Worm (Caenorhabditis elegans) whole organism, late embryonic: ENCODE results near the gene F46C5.1.

ENCODE experiments used
- C08G9.2 ChIP-seq: sonication (generic microtip); optimal IDR thresholded peaks from 2 replicates; lab custom pipeline; 2016; ENCODE audit warnings: mild to moderate bottlenecking, missing genetic modification characterization, moderate library complexity, missing compliant biosample characterization
- F13H6.1 ChIP-seq: sonication (generic microtip); optimal IDR thresholded peaks from 2 replicates; lab custom pipeline; 2016; ENCODE audit warnings: missing genetic modification characterization, missing compliant biosample characterization
- Y22D7AL.16 ChIP-seq: sonication (generic microtip); optimal IDR thresholded peaks from 2 replicates; lab custom pipeline; 2016; ENCODE audit warnings: missing genetic modification characterization, missing compliant biosample characterization
- ceh-22 ChIP-seq: sonication (generic microtip); optimal IDR thresholded peaks from 2 replicates; lab custom pipeline; 2017; ENCODE audit warnings: missing biosample characterization, missing genetic modification characterization
- ceh-24 ChIP-seq: sonication (generic microtip); optimal IDR thresholded peaks from 2 replicates; lab custom pipeline; 2016; ENCODE audit warnings: mild to moderate bottlenecking, missing genetic modification characterization, missing compliant biosample characterization
- ceh-30 ChIP-seq: fragments of 150-350 bp; optimal IDR thresholded peaks from 2 replicates; lab custom pipeline; 2014; ENCODE audit warnings: missing biosample characterization, missing genetic modification characterization
- ceh-31 ChIP-seq: sonication (generic microtip); optimal IDR thresholded peaks from 2 replicates; lab custom pipeline; 2016; ENCODE audit warnings: missing genetic modification characterization, missing compliant biosample characterization
- ceh-9 ChIP-seq: sonication (generic microtip); optimal IDR thresholded peaks from 2 replicates; lab custom pipeline; 2016; ENCODE audit warnings: mild to moderate bottlenecking, missing genetic modification characterization, inconsistent platforms, missing compliant biosample characterization
- ets-4 ChIP-seq: sonication (generic microtip); optimal IDR thresholded peaks from 2 replicates; lab custom pipeline; 2016; ENCODE audit warnings: missing genetic modification characterization, missing compliant biosample characterization
- fkh-10 ChIP-seq: fragments of 150-350 bp; optimal IDR thresholded peaks from 2 replicates; lab custom pipeline; 2014; ENCODE audit warnings: missing biosample characterization, missing genetic modification reagents, missing genetic modification characterization
- fkh-6 ChIP-seq: sonication (generic microtip); optimal IDR thresholded peaks from 2 replicates; lab custom pipeline; 2016; ENCODE audit warnings: missing genetic modification characterization, missing compliant biosample characterization
- gmeb-2 ChIP-seq: sonication (generic microtip); optimal IDR thresholded peaks from 2 replicates; lab custom pipeline; 2016; ENCODE audit warnings: missing genetic modification characterization, inconsistent platforms, missing compliant biosample characterization
- hlh-30 ChIP-seq: sonication (generic microtip); optimal IDR thresholded peaks from 2 replicates; lab custom pipeline; 2017; ENCODE audit warnings: antibody characterized with exemption, missing genetic modification characterization, missing compliant biosample characterization; ENCODE audit not compliant: insufficient read depth
- hlh-6 ChIP-seq: sonication (generic microtip); optimal IDR thresholded peaks from 2 replicates; lab custom pipeline; 2016; ENCODE audit warnings: missing genotype, missing genetic modification characterization, missing compliant biosample characterization
- hlh-8 ChIP-seq: sonication (generic microtip); optimal IDR thresholded peaks from 2 replicates; lab custom pipeline; 2016; ENCODE audit warnings: missing genotype, missing genetic modification characterization, missing compliant biosample characterization
- nhr-11 ChIP-seq: fragments of 150-350 bp; optimal IDR thresholded peaks from 2 replicates; lab custom pipeline; 2014; ENCODE audit warnings: missing biosample characterization, missing genetic modification characterization
- nhr-232 ChIP-seq: sonication (generic microtip); optimal IDR thresholded peaks from 2 replicates; lab custom pipeline; 2016; ENCODE audit warnings: missing genetic modification characterization, missing compliant biosample characterization
- npax-4 ChIP-seq: sonication (generic microtip); optimal IDR thresholded peaks from 2 replicates; lab custom pipeline; 2016; ENCODE audit warnings: missing genetic modification characterization, missing compliant biosample characterization
- pax-1 ChIP-seq: fragments of 150-350 bp; optimal IDR thresholded peaks from 2 replicates; lab custom pipeline; 2014; ENCODE audit warnings: missing biosample characterization, missing genetic modification characterization
- pha-2 ChIP-seq: sonication (generic microtip); optimal IDR thresholded peaks from 2 replicates; lab custom pipeline; 2017; ENCODE audit warnings: mild to moderate bottlenecking, missing genetic modification characterization, missing compliant biosample characterization
- pha-4 ChIP-seq: fragments of 150-350 bp; optimal IDR thresholded peaks from 2 replicates; lab custom pipeline; 2018; ENCODE audit warnings: missing biosample characterization, missing genetic modification reagents, missing genetic modification characterization
- ref-2 ChIP-seq: sonication (generic microtip); optimal IDR thresholded peaks from 2 replicates; lab custom pipeline; 2016; ENCODE audit warnings: missing genetic modification characterization, missing compliant biosample characterization
- rnt-1 ChIP-seq: sonication (generic microtip); optimal IDR thresholded peaks from 2 replicates; lab custom pipeline; 2016; ENCODE audit warnings: missing genetic modification characterization, missing compliant biosample characterization
- sdc-2 ChIP-seq: sonication (generic microtip); optimal IDR thresholded peaks from 2 replicates; lab custom pipeline; 2016; ENCODE audit warnings: missing genotype, missing genetic modification characterization, missing compliant biosample characterization
- sox-2 ChIP-seq: fragments of 200-800 bp; sonication (Bioruptor generic); IDR thresholded peaks from 2 replicates; pipeline ENCODE4 v1.3.6; 2022; ENCODE audit warnings: missing genetic modification reagents, missing genetic modification characterization, missing compliant biosample characterization
- sox-4 ChIP-seq: sonication (generic microtip); optimal IDR thresholded peaks from 2 replicates; lab custom pipeline; 2017; ENCODE audit warnings: mild to moderate bottlenecking, missing genetic modification characterization, inconsistent platforms, missing compliant biosample characterization
- tbx-7 ChIP-seq: sonication (generic microtip); optimal IDR thresholded peaks from 2 replicates; lab custom pipeline; 2016; ENCODE audit warnings: missing genotype, missing genetic modification characterization, missing compliant biosample characterization
- unc-3 ChIP-seq, 2 experiments: fragments of 200-800 bp in 1 of 2; sonication (Bioruptor generic) in 1 of 2; sonication (generic microtip) in 1 of 2; conservative IDR thresholded peaks in 1 of 2; optimal IDR thresholded peaks in 1 of 2; 2 replicates each; pipeline versions ENCODE4 v1.3.6 to Lab custom; 2016 to 2022; ENCODE audit warnings: missing compliant biosample characterization in 2 of 2, missing genetic modification characterization in 2 of 2, missing genetic modification reagents in 1 of 2
- unc-42 ChIP-seq: sonication (generic microtip); optimal IDR thresholded peaks from 2 replicates; lab custom pipeline; 2016; ENCODE audit warnings: missing genotype, missing genetic modification characterization, missing compliant biosample characterization
- unc-55 ChIP-seq: sonication (generic microtip); optimal IDR thresholded peaks from 2 replicates; lab custom pipeline; 2017; ENCODE audit warnings: missing biosample characterization, missing genetic modification reagents, missing genetic modification characterization
- unc-86 ChIP-seq: sonication (generic microtip); optimal IDR thresholded peaks from 2 replicates; lab custom pipeline; 2016; ENCODE audit warnings: missing genetic modification characterization, missing compliant biosample characterization
- ztf-16 ChIP-seq: sonication (generic microtip); optimal IDR thresholded peaks from 2 replicates; lab custom pipeline; 2017; ENCODE audit warnings: missing genetic modification characterization, missing compliant biosample characterization

The F46C5.1 gene

ce11 chrII:8835857-8836256 is 14.9 kb upstream of the F46C5.1 start, which contains the start of gene F46C5.4:
F46C5.4 (plus strand) TSS chrII:8836078.
- TF ChIP-seq npax-4 (tag; lab: Kevin White, UChicago) (no peak), hlh-6 (tag; lab: Kevin White, UChicago) (no peak), Y22D7AL.16 (no peak), ztf-16 (tag; lab: Kevin White, UChicago) (no peak), sox-4 (tag; lab: Kevin White, UChicago) (no peak), unc-42 (tag; lab: Kevin White, UChicago) (peak; percentile 58)

- TF ChIP-seq hlh-6 (tag; lab: Kevin White, UChicago), result no peak
- TF ChIP-seq gmeb-2 (tag; lab: Kevin White, UChicago), result no peak
- no peak for TF ChIP-seq fkh-10 (GFP tag; lab: Kevin White, UChicago)
- no peak for TF ChIP-seq pha-4 (tag; lab: Kevin White, UChicago)
- no peak for TF ChIP-seq ref-2
- no peak for TF ChIP-seq unc-55
- no peak for TF ChIP-seq ceh-22 (tag; lab: Kevin White, UChicago)
- no peak for TF ChIP-seq ceh-30
- TF ChIP-seq fkh-6 (tag; lab: Kevin White, UChicago), result no peak
- TF ChIP-seq nhr-232 (tag; lab: Kevin White, UChicago), result no peak
- no peak for TF ChIP-seq sox-2
- no peak for TF ChIP-seq unc-86 (tag; lab: Kevin White, UChicago)
- TF ChIP-seq tbx-7 (tag; lab: Kevin White, UChicago), result no peak
- no peak for TF ChIP-seq unc-3 (GFP tag; conservative IDR thresholded peaks at IDR 0.05; lab: Robert Waterston, UW)
- no peak for TF ChIP-seq unc-3 (tag; optimal IDR thresholded peaks at IDR 0.05; lab: Kevin White, UChicago)
- no peak for TF ChIP-seq hlh-30 (tag; lab: Kevin White, UChicago)
- no peak for TF ChIP-seq hlh-8 (tag; lab: Kevin White, UChicago)
- TF ChIP-seq F13H6.1 (tag; lab: Kevin White, UChicago), result no peak
- TF ChIP-seq rnt-1 (tag; lab: Kevin White, UChicago), result no peak
- no peak for TF ChIP-seq ceh-31 (tag; lab: Kevin White, UChicago)
- TF ChIP-seq, all 69 proteins: peak for 0
These were observed 12.0 kb upstream of the F46C5.1 start for ce11 chrII:8832941-8833340.

- TF ChIP-seq nhr-11 (tag; lab: Kevin White, UChicago), result no peak
- peak; percentile 63 for TF ChIP-seq unc-42 (tag; lab: Kevin White, UChicago)
These were observed 9.9 kb upstream of the F46C5.1 start for ce11 chrII:8830917-8831316.

- no peak for TF ChIP-seq ceh-31 (tag; lab: Kevin White, UChicago)
- TF ChIP-seq nhr-11 (tag; lab: Kevin White, UChicago), result no peak
- TF ChIP-seq ets-4 (tag; lab: Kevin White, UChicago), result no peak
- TF ChIP-seq ceh-24 (tag; lab: Kevin White, UChicago), result no peak
- TF ChIP-seq tbx-7 (tag; lab: Kevin White, UChicago), result no peak
- no peak for TF ChIP-seq pha-2 (tag; lab: Kevin White, UChicago)
- no peak for TF ChIP-seq sdc-2 (tag; lab: Kevin White, UChicago)
- no peak for TF ChIP-seq unc-55
- TF ChIP-seq pax-1 (tag; lab: Kevin White, UChicago), result no peak
- TF ChIP-seq pha-4 (tag; lab: Kevin White, UChicago), result no peak
- no peak for TF ChIP-seq ceh-9 (tag; lab: Kevin White, UChicago)
These were observed 8.2 kb upstream of the F46C5.1 start, which contains the start of gene F46C5.2 for ce11 chrII:8829189-8829588. F46C5.2 (minus strand) TSS chrII:8829289.

- TF ChIP-seq hlh-8 (tag; lab: Kevin White, UChicago) (no peak), nhr-11 (tag; lab: Kevin White, UChicago) (no peak), pax-1 (tag; lab: Kevin White, UChicago) (no peak), C08G9.2 (tag; lab: Kevin White, UChicago) (no peak)
These were observed 4.8 kb upstream of the F46C5.1 start, which contains the start of gene nas-25 for ce11 chrII:8825769-8826168. nas-25 (plus strand) TSS chrII:8826069.
